Worm (Caenorhabditis elegans): ENCODE data around the gene shc-3.
A peak's percentile ranks its signal among the peaks of the same experiment; 100 is the strongest.

The shc-3 gene

DNA sequence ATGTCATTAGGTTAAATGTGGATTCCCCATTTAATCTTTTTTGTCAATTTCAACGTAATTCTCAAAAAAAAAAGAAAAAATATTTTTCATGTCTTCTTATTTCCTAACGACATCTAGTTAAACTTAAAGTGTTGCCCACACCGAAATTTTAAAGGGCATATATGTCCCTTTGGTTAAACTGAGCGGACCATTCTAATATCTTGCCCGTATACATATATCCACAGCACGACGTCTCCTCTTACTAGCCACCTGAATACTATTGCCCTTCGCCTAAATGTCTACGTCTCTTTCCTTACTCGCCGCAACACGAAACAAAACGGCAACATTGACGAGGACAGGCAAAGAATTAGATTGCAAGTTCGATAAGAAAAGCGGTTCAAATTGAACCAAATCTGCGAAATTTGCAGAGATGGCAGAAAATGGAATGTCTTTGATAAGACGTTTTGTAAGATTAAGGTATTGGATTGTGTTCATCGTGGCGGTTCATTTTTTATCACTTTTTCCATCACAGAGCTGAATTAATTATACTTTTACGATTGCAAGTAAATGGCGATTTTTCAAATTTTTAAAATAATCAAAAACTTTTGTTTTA lies 16.6 kb upstream of the shc-3 start (continued):
- TF ChIP-seq mab-5 (tag; optimal IDR thresholded peaks at IDR 0.05): peak; percentile 99
- peak; percentile 99 for TF ChIP-seq fos-1 (tag; optimal IDR thresholded peaks at IDR 0.05)
- TF ChIP-seq F13H6.1 (tag; optimal IDR thresholded peaks at IDR 0.05): peak; percentile 99
- TF ChIP-seq zag-1 (tag; optimal IDR thresholded peaks at IDR 0.05): peak; percentile 99
- peak; percentile 98 for TF ChIP-seq ceh-16 (tag; optimal IDR thresholded peaks at IDR 0.05)
- peak; percentile 91 for TF ChIP-seq blmp-1 (tag; optimal IDR thresholded peaks at IDR 0.05; ENCODE audit: insufficient read depth)
- peak; percentile 81 for TF ChIP-seq ZK546.5 (tag; optimal IDR thresholded peaks at IDR 0.05)
- peak; percentile 84 for TF ChIP-seq skn-1 (tag; optimal IDR thresholded peaks at IDR 0.05)
- peak; percentile 73 for TF ChIP-seq alr-1 (tag; optimal IDR thresholded peaks at IDR 0.05)
- TF ChIP-seq sma-9 (GFP tag; optimal IDR thresholded peaks at IDR 0.05): peak; percentile 99
- TF ChIP-seq sma-9 (tag; optimal IDR thresholded peaks at IDR 0.05): peak; percentile 69

DNA sequence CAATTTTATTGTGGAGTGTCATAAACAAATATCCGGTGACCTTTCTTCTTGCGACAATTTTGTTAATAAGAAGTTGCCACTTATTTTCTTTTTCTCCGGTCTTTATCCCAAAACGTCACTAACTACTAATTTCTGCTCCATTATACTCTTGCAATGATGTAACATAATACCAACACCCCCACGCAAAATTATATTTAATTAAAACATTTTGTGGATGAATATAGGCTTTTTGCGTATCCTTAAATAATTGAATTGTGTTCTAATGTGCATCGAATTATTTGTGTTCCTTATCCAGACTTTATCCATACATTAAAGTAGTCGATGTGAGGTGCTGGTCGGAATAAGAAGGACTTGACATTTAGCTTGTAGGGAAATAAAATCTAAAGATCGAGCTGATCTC lies 14.4 kb upstream of the shc-3 start:
- TF ChIP-seq sma-3 (GFP tag; optimal IDR thresholded peaks at IDR 0.05): no peak
- no peak for TF ChIP-seq R02D3.7 (tag; optimal IDR thresholded peaks at IDR 0.05)
- no peak for TF ChIP-seq lin-39 (tag; optimal IDR thresholded peaks at IDR 0.05)
- no peak for TF ChIP-seq F13H6.1 (tag; optimal IDR thresholded peaks at IDR 0.05)
- TF ChIP-seq fos-1 (tag; optimal IDR thresholded peaks at IDR 0.05): no peak
- TF ChIP-seq ztf-11 (tag; optimal IDR thresholded peaks at IDR 0.05): no peak
- TF ChIP-seq nhr-10 (tag; optimal IDR thresholded peaks at IDR 0.05): no peak

DNA sequence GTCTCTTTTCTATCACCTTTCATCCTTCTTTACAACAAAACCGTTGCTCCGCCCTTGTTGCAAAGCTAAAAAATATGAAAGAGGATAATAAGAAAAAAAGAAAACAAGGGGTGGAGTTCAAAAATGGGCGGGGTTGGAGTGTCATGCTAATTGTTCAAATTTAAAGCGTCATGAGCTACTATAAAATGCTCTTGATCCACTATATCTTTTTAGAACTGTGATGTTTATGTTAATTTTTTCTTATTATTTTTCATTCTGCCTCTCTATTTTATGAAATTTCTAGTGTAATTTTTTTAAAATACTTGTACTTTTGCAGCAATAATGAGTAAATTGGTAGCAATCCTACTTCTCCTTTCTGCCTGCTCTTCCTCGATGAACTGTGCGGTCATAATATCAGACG lies 10.7 kb upstream of the shc-3 start, which contains the start of gene K02D3.1:
K02D3.1 (plus strand) TSS at position 301 of the 400 bp plus-strand sequence.
- TF ChIP-seq ceh-82 (tag; optimal IDR thresholded peaks at IDR 0.05): no peak
- no peak for TF ChIP-seq nhr-237 (tag; optimal IDR thresholded peaks at IDR 0.05)
- no peak for TF ChIP-seq R02D3.7 (tag; optimal IDR thresholded peaks at IDR 0.05)
- no peak for TF ChIP-seq ztf-4 (tag; optimal IDR thresholded peaks at IDR 0.05)
- no peak for TF ChIP-seq unc-55 (GFP tag; optimal IDR thresholded peaks at IDR 0.05)
- TF ChIP-seq mbf-1 (tag; optimal IDR thresholded peaks at IDR 0.05): no peak
- TF ChIP-seq fos-1 (tag; optimal IDR thresholded peaks at IDR 0.05): no peak
- no peak for TF ChIP-seq sma-3 (GFP tag; optimal IDR thresholded peaks at IDR 0.05)
- TF ChIP-seq ceh-16 (tag; optimal IDR thresholded peaks at IDR 0.05): no peak
- TF ChIP-seq ZK546.5 (tag; optimal IDR thresholded peaks at IDR 0.05): no peak
- TF ChIP-seq crh-2 (tag; optimal IDR thresholded peaks at IDR 0.05): no peak
- TF ChIP-seq nhr-25 (tag; optimal IDR thresholded peaks at IDR 0.05): no peak
- TF ChIP-seq mab-5 (tag; optimal IDR thresholded peaks at IDR 0.05): no peak
- TF ChIP-seq F13H6.1 (tag; optimal IDR thresholded peaks at IDR 0.05): no peak
- TF ChIP-seq nhr-10 (tag; optimal IDR thresholded peaks at IDR 0.05): no peak
- no peak for TF ChIP-seq nhr-77 (tag; optimal IDR thresholded peaks at IDR 0.05)
- no peak for TF ChIP-seq lsy-2 (tag; optimal IDR thresholded peaks at IDR 0.05)

DNA sequence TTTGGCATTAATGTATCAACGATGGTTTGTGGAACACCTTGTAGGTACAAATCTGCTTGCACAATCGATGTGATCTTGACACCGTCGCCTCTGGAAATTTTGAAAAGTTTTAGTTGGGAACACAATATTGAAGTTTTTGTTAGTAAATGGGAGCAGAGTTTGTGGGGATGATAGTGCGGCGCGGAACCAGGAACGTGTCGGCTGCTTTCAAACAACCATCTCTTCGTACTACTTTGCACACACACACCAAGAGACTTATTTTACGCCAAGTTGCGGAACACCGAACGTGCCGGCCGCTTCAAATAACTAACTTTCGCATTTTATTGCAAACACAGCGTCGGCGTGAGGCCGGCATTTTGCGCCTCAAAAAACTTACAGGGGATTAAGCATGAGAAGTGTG lies 8.3 kb upstream of the shc-3 start:
- TF ChIP-seq alr-1 (tag; optimal IDR thresholded peaks at IDR 0.05) (no peak), lin-13 (GFP tag; optimal IDR thresholded peaks at IDR 0.05) (no peak), zag-1 (tag; optimal IDR thresholded peaks at IDR 0.05) (no peak), snpc-4 (tag; optimal IDR thresholded peaks at IDR 0.05) (peak; percentile 58), lin-39 (tag; optimal IDR thresholded peaks at IDR 0.05) (no peak), ztf-1 (GFP tag; conservative IDR thresholded peaks at IDR 0.05) (no peak), fos-1 (tag; optimal IDR thresholded peaks at IDR 0.05) (no peak), ztf-4 (tag; optimal IDR thresholded peaks at IDR 0.05) (no peak), skn-1 (tag; optimal IDR thresholded peaks at IDR 0.05) (no peak)

DNA sequence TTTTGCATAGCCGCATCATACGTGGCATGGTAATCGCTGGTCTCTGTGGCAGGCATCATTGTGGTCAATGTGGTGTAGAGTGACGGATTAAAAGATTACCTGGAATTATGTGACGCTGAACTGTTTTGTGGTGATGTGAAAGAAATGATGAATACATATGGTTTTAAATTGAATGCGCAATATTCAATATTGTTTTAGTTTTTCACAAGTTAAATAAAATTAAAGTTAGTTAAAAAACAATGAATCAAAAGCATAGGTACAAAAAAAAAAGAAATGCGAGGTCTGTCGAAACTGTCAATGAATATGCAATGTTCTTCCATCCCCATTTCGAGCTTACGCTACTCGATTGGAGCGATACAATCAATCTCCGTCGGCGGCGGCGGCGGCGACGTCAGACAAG lies 5.4 kb upstream of the shc-3 start, which contains the start of gene K02D3.2:
K02D3.2 (minus strand) TSS at position 101 of the 400 bp plus-strand sequence.
- no peak for TF ChIP-seq dmd-4 (tag; optimal IDR thresholded peaks at IDR 0.05)
- TF ChIP-seq blmp-1 (tag; optimal IDR thresholded peaks at IDR 0.05; ENCODE audit: insufficient read depth): no peak
- no peak for TF ChIP-seq unc-62 (GFP tag; optimal IDR thresholded peaks at IDR 0.05)
- no peak for TF ChIP-seq ztf-4 (tag; optimal IDR thresholded peaks at IDR 0.05)
- no peak for TF ChIP-seq mbf-1 (tag; optimal IDR thresholded peaks at IDR 0.05)
- no peak for TF ChIP-seq nhr-12 (tag; optimal IDR thresholded peaks at IDR 0.05)
- no peak for TF ChIP-seq ceh-16 (tag; optimal IDR thresholded peaks at IDR 0.05)
- no peak for TF ChIP-seq ztf-1 (GFP tag; conservative IDR thresholded peaks at IDR 0.05)
- no peak for TF ChIP-seq lin-11 (tag; optimal IDR thresholded peaks at IDR 0.05)
- no peak for TF ChIP-seq sma-9 (GFP tag; optimal IDR thresholded peaks at IDR 0.05)
- TF ChIP-seq sma-9 (tag; optimal IDR thresholded peaks at IDR 0.05): no peak
- no peak for TF ChIP-seq alr-1 (tag; optimal IDR thresholded peaks at IDR 0.05)
